Worm (Caenorhabditis elegans): ENCODE measurements around the gene T01G5.7.

DNA sequence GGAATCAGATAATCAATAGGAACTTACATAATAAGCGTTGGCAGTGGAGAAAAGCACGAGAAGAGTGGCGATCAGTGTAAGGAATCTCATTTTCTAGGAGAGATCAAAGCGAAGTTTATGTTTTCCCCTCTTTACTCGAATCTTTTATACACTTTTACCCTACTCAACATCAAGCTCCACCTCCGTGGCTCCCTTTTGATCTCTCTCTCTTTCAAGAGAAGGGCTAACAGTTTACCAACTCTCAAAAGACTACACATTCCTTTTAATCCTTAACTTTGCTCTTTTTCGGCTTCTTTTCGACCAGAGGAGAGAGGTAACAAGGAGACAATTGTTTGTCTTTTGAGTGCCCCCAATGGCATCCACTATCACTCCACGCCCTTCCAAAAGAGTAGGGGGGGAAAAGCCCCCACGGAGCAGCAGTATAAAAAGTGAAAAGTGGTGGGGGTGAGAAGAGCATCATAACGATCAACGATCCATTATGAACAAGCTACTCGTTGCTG, 24.5 kb upstream of the T01G5.7 start, which contains the start of the genes C01G10.15 and C01G10.6:
- TF ChIP-seq ztf-29 (GFP tag; IDR thresholded peaks at IDR 0.05) (no peak), klf-2 (GFP tag; conservative IDR thresholded peaks at IDR 0.05) (no peak), cog-1 (tag; optimal IDR thresholded peaks at IDR 0.05) (no peak)
